Worm (Caenorhabditis elegans): ENCODE data around the gene ceh-49.

- TF ChIP-seq nhr-237 (tag; optimal IDR thresholded peaks at IDR 0.05) (no peak), snpc-4 (tag; optimal IDR thresholded peaks at IDR 0.05) (no peak), madf-5 (GFP tag; IDR thresholded peaks at IDR 0.05) (no peak)
These were observed 15.4 kb upstream of the ceh-49 start for ce11 chrV:6135428-6135827.

Measured in whole organism, L4 larva.